Fruit fly (Drosophila melanogaster) S2 (cell line): ENCODE measurements around the gene PDZ-GEF.

ENCODE experiments used
- CG8478 ChIP-seq: fragments of >200 bp; optimal IDR thresholded peaks from 2 replicates; lab custom pipeline; 2018
- CTCF ChIP-seq, 2 experiments: fragments of >200 bp; optimal IDR thresholded peaks; 2 replicates each; lab custom pipeline; 2018

dm6 chr2L:6371025-6371641 lies 47.6 kb downstream of the PDZ-GEF start:
- TF ChIP-seq CG8478 (lab: Kevin White, UChicago) (no peak), CTCF (optimal IDR thresholded peaks at IDR 0.05; lab: Kevin White, UChicago) (no peak)
